Comparison of ENCODE assay signal across 3 worm cellular contexts in genomic region chrII:11724362-11724761, ce11.
TF ChIP-seq lines count a peak whose summit lies in the region.

No protein-coding gene starts in this region.

TF ChIP-seq in whole organism, L1 larva, 84 proteins besides CTCF, POLR2A, EP300 and RAD21 (continued from another document and continues in another):
- TF ChIP-seq zip-4 (GFP tag; optimal IDR thresholded peaks at IDR 0.05; lab: Kevin White, UChicago) (no peak), irx-1 (tag; optimal IDR thresholded peaks at IDR 0.05; lab: Kevin White, UChicago) (peak; percentile 29), nhr-20 (tag; optimal IDR thresholded peaks at IDR 0.05; lab: Kevin White, UChicago) (peak; percentile 77), ceh-90 (tag; optimal IDR thresholded peaks at IDR 0.05; lab: Kevin White, UChicago) (no peak), skn-1 (tag; optimal IDR thresholded peaks at IDR 0.05; lab: Kevin White, UChicago) (peak; percentile 14), lin-35 (GFP tag; optimal IDR thresholded peaks at IDR 0.05; lab: Kevin White, UChicago) (peak; percentile 27 to 52), sox-4 (tag; optimal IDR thresholded peaks at IDR 0.05; lab: Kevin White, UChicago) (no peak), fos-1 (tag; optimal IDR thresholded peaks at IDR 0.05; lab: Kevin White, UChicago) (no peak), aly-2 (tag; optimal IDR thresholded peaks at IDR 0.05; lab: Kevin White, UChicago) (no peak), sptf-1 (tag; optimal IDR thresholded peaks at IDR 0.05; lab: Kevin White, UChicago) (no peak), vab-15 (tag; optimal IDR thresholded peaks at IDR 0.05; lab: Kevin White, UChicago) (no peak), fkh-8 (tag; optimal IDR thresholded peaks at IDR 0.05; lab: Kevin White, UChicago) (no peak), ceh-88 (GFP tag; IDR thresholded peaks at IDR 0.05; lab: Robert Waterston, UW) (no peak), snpc-4 (tag; optimal IDR thresholded peaks at IDR 0.05; lab: Kevin White, UChicago) (no peak), aha-1 (tag; optimal IDR thresholded peaks at IDR 0.05; lab: Kevin White, UChicago) (no peak), isw-1 (GFP tag; IDR thresholded peaks at IDR 0.05; lab: Robert Waterston, UW) (no peak), hlh-4 (tag; optimal IDR thresholded peaks at IDR 0.05; lab: Kevin White, UChicago) (no peak), nhr-28 (tag; optimal IDR thresholded peaks at IDR 0.05; lab: Kevin White, UChicago) (no peak), dsc-1 (tag; optimal IDR thresholded peaks at IDR 0.05; lab: Kevin White, UChicago) (peak; percentile 38), dpl-1 (GFP tag; optimal IDR thresholded peaks at IDR 0.05; lab: Kevin White, UChicago) (peak in 2 of 3 experiments; percentile 4 to 41), unc-86 (tag; optimal IDR thresholded peaks at IDR 0.05; lab: Kevin White, UChicago) (no peak), ces-1 (GFP tag; optimal IDR thresholded peaks at IDR 0.05; lab: Kevin White, UChicago) (peak; percentile 1), nhr-76 (tag; optimal IDR thresholded peaks at IDR 0.05; lab: Kevin White, UChicago) (no peak), nhr-85 (tag; lab: Kevin White, UChicago) (peak; percentile 57), sup-37 (GFP tag; optimal IDR thresholded peaks at IDR 0.05; lab: Kevin White, UChicago) (no peak), elt-2 (tag; optimal IDR thresholded peaks at IDR 0.05; lab: Kevin White, UChicago) (no peak), snu-23 (GFP tag; optimal IDR thresholded peaks at IDR 0.05; lab: Kevin White, UChicago) (peak; percentile 79), ztf-4 (tag; optimal IDR thresholded peaks at IDR 0.05; lab: Kevin White, UChicago) (no peak), tlp-1 (tag; optimal IDR thresholded peaks at IDR 0.05; lab: Kevin White, UChicago) (no peak), nhr-47 (tag; optimal IDR thresholded peaks at IDR 0.05; lab: Kevin White, UChicago) (peak; percentile 50), nhr-71 (tag; optimal IDR thresholded peaks at IDR 0.05; lab: Kevin White, UChicago) (peak; percentile 72), tbx-2 (tag; optimal IDR thresholded peaks at IDR 0.05; lab: Kevin White, UChicago) (peak; percentile 43), Y116A8C.19 (tag; optimal IDR thresholded peaks at IDR 0.05; lab: Kevin White, UChicago; ENCODE audit: borderline replicate concordance) (no peak), lin-14 (GFP tag; optimal IDR thresholded peaks at IDR 0.05; lab: Kevin White, UChicago) (peak; percentile 89), nhr-237 (tag; optimal IDR thresholded peaks at IDR 0.05; lab: Kevin White, UChicago) (no peak), unc-30 (tag; optimal IDR thresholded peaks at IDR 0.05; lab: Kevin White, UChicago) (no peak), rnt-1 (tag; optimal IDR thresholded peaks at IDR 0.05; lab: Kevin White, UChicago) (peak; percentile 39), ceh-63 (GFP tag; optimal IDR thresholded peaks at IDR 0.05; lab: Kevin White, UChicago) (no peak), lsy-2 (tag; optimal IDR thresholded peaks at IDR 0.05; lab: Kevin White, UChicago) (peak; percentile 23 to 44), fkh-10 (GFP tag; optimal IDR thresholded peaks at IDR 0.05; lab: Kevin White, UChicago) (peak; percentile 61), jun-1 (tag; optimal IDR thresholded peaks at IDR 0.05; lab: Kevin White, UChicago) (no peak), nhr-90 (tag; optimal IDR thresholded peaks at IDR 0.05; lab: Kevin White, UChicago; ENCODE audit: poor library complexity) (no peak), nhr-19 (GFP tag; conservative IDR thresholded peaks at IDR 0.05; lab: Robert Waterston, UW) (peak; percentile 61), lin-15B (tag; optimal IDR thresholded peaks at IDR 0.05; lab: Kevin White, UChicago) (no peak), swsn-7 (tag; optimal IDR thresholded peaks at IDR 0.05; lab: Kevin White, UChicago) (peak; percentile 51), nhr-77 (tag; optimal IDR thresholded peaks at IDR 0.05; lab: Kevin White, UChicago) (no peak)

TF ChIP-seq in whole organism, L2 larva, 48 proteins besides CTCF, POLR2A, EP300 and RAD21 (continued from another document):
- TF ChIP-seq R02D3.7 (tag; optimal IDR thresholded peaks at IDR 0.05; lab: Kevin White, UChicago) (no peak), dmd-4 (tag; optimal IDR thresholded peaks at IDR 0.05; lab: Kevin White, UChicago) (no peak), mdl-1 (tag; optimal IDR thresholded peaks at IDR 0.05; lab: Kevin White, UChicago) (peak; percentile 4 to 13), nhr-129 (tag; optimal IDR thresholded peaks at IDR 0.05; lab: Kevin White, UChicago) (peak; percentile 42), F13H6.1 (tag; optimal IDR thresholded peaks at IDR 0.05; lab: Kevin White, UChicago) (peak; percentile 39), fos-1 (tag; optimal IDR thresholded peaks at IDR 0.05; lab: Kevin White, UChicago) (peak; percentile 10), nhr-25 (tag; optimal IDR thresholded peaks at IDR 0.05; lab: Kevin White, UChicago) (peak; percentile 52), unc-39 (tag; optimal IDR thresholded peaks at IDR 0.05; lab: Kevin White, UChicago) (no peak), lin-11 (tag; optimal IDR thresholded peaks at IDR 0.05; lab: Kevin White, UChicago) (no peak), crh-2 (tag; optimal IDR thresholded peaks at IDR 0.05; lab: Kevin White, UChicago) (peak; percentile 64), nhr-21 (tag; optimal IDR thresholded peaks at IDR 0.05; lab: Kevin White, UChicago) (no peak), unc-55 (GFP tag; optimal IDR thresholded peaks at IDR 0.05; lab: Kevin White, UChicago) (peak; percentile 1), elt-1 (tag; optimal IDR thresholded peaks at IDR 0.05; lab: Kevin White, UChicago) (no peak), mbf-1 (tag; optimal IDR thresholded peaks at IDR 0.05; lab: Kevin White, UChicago) (no peak), ama-1 (optimal IDR thresholded peaks at IDR 0.05; lab: Kevin White, UChicago) (no peak), egl-27 (tag; optimal IDR thresholded peaks at IDR 0.05; lab: Kevin White, UChicago) (peak; percentile 41), gmeb-1 (tag; optimal IDR thresholded peaks at IDR 0.05; lab: Kevin White, UChicago) (no peak), skn-1 (tag; optimal IDR thresholded peaks at IDR 0.05; lab: Kevin White, UChicago) (no peak), nhr-10 (tag; optimal IDR thresholded peaks at IDR 0.05; lab: Kevin White, UChicago) (no peak), sma-9 (GFP tag; optimal IDR thresholded peaks at IDR 0.05; lab: Kevin White, UChicago) (peak; percentile 48), sma-9 (tag; optimal IDR thresholded peaks at IDR 0.05; lab: Kevin White, UChicago) (no peak), mab-5 (tag; optimal IDR thresholded peaks at IDR 0.05; lab: Kevin White, UChicago) (peak; percentile 18), nhr-77 (tag; optimal IDR thresholded peaks at IDR 0.05; lab: Kevin White, UChicago) (no peak), lin-39 (tag; optimal IDR thresholded peaks at IDR 0.05; lab: Kevin White, UChicago) (no peak), ztf-1 (GFP tag; conservative IDR thresholded peaks at IDR 0.05; lab: Robert Waterston, UW) (no peak), lin-13 (GFP tag; optimal IDR thresholded peaks at IDR 0.05; lab: Kevin White, UChicago) (peak; percentile 3), nhr-6 (tag; optimal IDR thresholded peaks at IDR 0.05; lab: Kevin White, UChicago) (peak; percentile 26), unc-62 (GFP tag; optimal IDR thresholded peaks at IDR 0.05; lab: Kevin White, UChicago) (no peak), sma-3 (GFP tag; optimal IDR thresholded peaks at IDR 0.05; lab: Kevin White, UChicago) (no peak), nhr-237 (tag; optimal IDR thresholded peaks at IDR 0.05; lab: Kevin White, UChicago) (no peak), nhr-11 (tag; optimal IDR thresholded peaks at IDR 0.05; lab: Kevin White, UChicago) (no peak), Y55F3AM.14 (GFP tag; optimal IDR thresholded peaks at IDR 0.05; lab: Kevin White, UChicago) (no peak), lsy-2 (tag; optimal IDR thresholded peaks at IDR 0.05; lab: Kevin White, UChicago) (peak in 1 of 2 experiments; percentile 65), blmp-1 (tag; optimal IDR thresholded peaks at IDR 0.05; lab: Kevin White, UChicago; ENCODE audit: insufficient read depth) (peak; percentile 8), C34F6.9 (tag; optimal IDR thresholded peaks at IDR 0.05; lab: Kevin White, UChicago) (peak; percentile 80)

TF ChIP-seq in whole organism, L4 larva, 104 proteins besides CTCF, POLR2A, EP300 and RAD21 (continued from another document and continues in another):
- peak; percentile 31 for TF ChIP-seq T20F7.1 (GFP tag; optimal IDR thresholded peaks at IDR 0.05; lab: Kevin White, UChicago)
- no peak for TF ChIP-seq dmd-8 (GFP tag; IDR thresholded peaks at IDR 0.05; lab: Robert Waterston, UW)
- no peak for TF ChIP-seq lin-1 (GFP tag; IDR thresholded peaks at IDR 0.05; lab: Robert Waterston, UW)
- TF ChIP-seq snpc-1.2 (GFP tag; IDR thresholded peaks at IDR 0.05; lab: Robert Waterston, UW) = no peak
- TF ChIP-seq skn-1 (tag; optimal IDR thresholded peaks at IDR 0.05; lab: Kevin White, UChicago) = no peak
- TF ChIP-seq D1046.2 (GFP tag; IDR thresholded peaks at IDR 0.05; lab: Robert Waterston, UW) = no peak
- TF ChIP-seq rbr-2 (tag; optimal IDR thresholded peaks at IDR 0.05; lab: Kevin White, UChicago) = peak; percentile 30
- no peak for TF ChIP-seq gei-8 (GFP tag; optimal IDR thresholded peaks at IDR 0.05; lab: Kevin White, UChicago)
- no peak for TF ChIP-seq nhr-10 (tag; optimal IDR thresholded peaks at IDR 0.05; lab: Kevin White, UChicago)
- no peak for TF ChIP-seq lin-29 (GFP tag; IDR thresholded peaks at IDR 0.05; lab: Robert Waterston, UW)
- no peak for TF ChIP-seq lin-38 (GFP tag; IDR thresholded peaks at IDR 0.05; lab: Robert Waterston, UW)
- peak in 1 of 2 experiments; percentile 92 for TF ChIP-seq unc-62 (GFP tag; optimal IDR thresholded peaks at IDR 0.05 in 1 of 2; lab: Kevin White, UChicago)
- TF ChIP-seq unc-62 (tag; optimal IDR thresholded peaks at IDR 0.05; lab: Kevin White, UChicago) = no peak
- TF ChIP-seq daf-16 (GFP tag; optimal IDR thresholded peaks at IDR 0.05; lab: Kevin White, UChicago) = no peak
- no peak for TF ChIP-seq daf-16 (tag; optimal IDR thresholded peaks at IDR 0.05; lab: Kevin White, UChicago)
- TF ChIP-seq tag-97 (GFP tag; IDR thresholded peaks at IDR 0.05; lab: Robert Waterston, UW) = no peak
- TF ChIP-seq zip-11 (GFP tag; IDR thresholded peaks at IDR 0.05; lab: Robert Waterston, UW) = no peak
- TF ChIP-seq zag-1 (tag; optimal IDR thresholded peaks at IDR 0.05; lab: Kevin White, UChicago) = no peak
- no peak for TF ChIP-seq egl-43 (GFP tag; IDR thresholded peaks at IDR 0.05; lab: Robert Waterston, UW)
- TF ChIP-seq nhr-25 (tag; optimal IDR thresholded peaks at IDR 0.05; lab: Kevin White, UChicago; ENCODE audit: borderline replicate concordance, insufficient read depth) = no peak
- no peak for TF ChIP-seq lin-15B (tag; optimal IDR thresholded peaks at IDR 0.05; lab: Kevin White, UChicago)
- TF ChIP-seq ctbp-1 (GFP tag; IDR thresholded peaks at IDR 0.05; lab: Robert Waterston, UW) = peak; percentile 61; the same call in 1 of the 2 replicates
- TF ChIP-seq mxl-3 (GFP tag; optimal IDR thresholded peaks at IDR 0.05; lab: Kevin White, UChicago) = no peak
- no peak for TF ChIP-seq Y48G9A.11 (GFP tag; IDR thresholded peaks at IDR 0.05; lab: Robert Waterston, UW)
- TF ChIP-seq nhr-237 (tag; optimal IDR thresholded peaks at IDR 0.05; lab: Kevin White, UChicago) = no peak
- no peak for TF ChIP-seq php-3 (GFP tag; IDR thresholded peaks at IDR 0.05; lab: Robert Waterston, UW)
- peak; percentile 36 to 55 for TF ChIP-seq mdl-1 (tag; optimal IDR thresholded peaks at IDR 0.05; lab: Kevin White, UChicago)
- TF ChIP-seq lir-3 (tag; optimal IDR thresholded peaks at IDR 0.05; lab: Kevin White, UChicago) = no peak
- TF ChIP-seq F44E2.7 (GFP tag; IDR thresholded peaks at IDR 0.05; lab: Robert Waterston, UW) = no peak
- TF ChIP-seq dmd-6 (GFP tag; IDR thresholded peaks at IDR 0.05; lab: Robert Waterston, UW) = peak; percentile 28; the same call in 1 of the 2 replicates
- TF ChIP-seq ZK337.2 (GFP tag; IDR thresholded peaks at IDR 0.05; lab: Robert Waterston, UW) = no peak
- TF ChIP-seq ceh-28 (tag; optimal IDR thresholded peaks at IDR 0.05; lab: Kevin White, UChicago) = no peak
- TF ChIP-seq dmd-9 (GFP tag; IDR thresholded peaks at IDR 0.05; lab: Robert Waterston, UW) = no peak
- TF ChIP-seq daf-12 (tag; optimal IDR thresholded peaks at IDR 0.05; lab: Kevin White, UChicago) = no peak
- no peak for TF ChIP-seq pqm-1 (tag; optimal IDR thresholded peaks at IDR 0.05; lab: Kevin White, UChicago)
- TF ChIP-seq mep-1 (tag; optimal IDR thresholded peaks at IDR 0.05; lab: Kevin White, UChicago) = peak; percentile 65
- TF ChIP-seq lsy-2 (tag; optimal IDR thresholded peaks at IDR 0.05; lab: Kevin White, UChicago) = peak in 1 of 2 experiments; percentile 75
- TF ChIP-seq hlh-30 (tag; optimal IDR thresholded peaks at IDR 0.05; lab: Kevin White, UChicago; ENCODE audit: insufficient read depth) = peak; percentile 50
- TF ChIP-seq arid-1 (GFP tag; conservative IDR thresholded peaks at IDR 0.05; lab: Robert Waterston, UW) = no peak
- TF ChIP-seq hmg-1.1 (GFP tag; IDR thresholded peaks at IDR 0.05; lab: Robert Waterston, UW) = peak; percentile 49; the same call in 1 of the 2 replicates
- TF ChIP-seq nhr-48 (tag; optimal IDR thresholded peaks at IDR 0.05; lab: Kevin White, UChicago) = no peak
- TF ChIP-seq Y105C5A.15 (GFP tag; IDR thresholded peaks at IDR 0.05; lab: Robert Waterston, UW) = no peak
- TF ChIP-seq aha-1 (tag; lab: Kevin White, UChicago) = peak; percentile 100
- TF ChIP-seq unc-130 (GFP tag; optimal IDR thresholded peaks at IDR 0.05; lab: Kevin White, UChicago) = no peak
- TF ChIP-seq dve-1 (tag; optimal IDR thresholded peaks at IDR 0.05; lab: Kevin White, UChicago; ENCODE audit: insufficient read depth) = no peak
- peak; percentile 50; the same call in 1 of the 2 replicates for TF ChIP-seq ceh-20 (GFP tag; IDR thresholded peaks at IDR 0.05; lab: Robert Waterston, UW)
- no peak for TF ChIP-seq ces-1 (GFP tag; optimal IDR thresholded peaks at IDR 0.05; lab: Kevin White, UChicago)
- TF ChIP-seq F37D6.2 (tag; optimal IDR thresholded peaks at IDR 0.05; lab: Kevin White, UChicago) = peak; percentile 2
- no peak for TF ChIP-seq nhr-102 (tag; optimal IDR thresholded peaks at IDR 0.05; lab: Kevin White, UChicago)
- no peak for TF ChIP-seq ceh-82 (tag; optimal IDR thresholded peaks at IDR 0.05; lab: Kevin White, UChicago)
- TF ChIP-seq fkh-10 (GFP tag; optimal IDR thresholded peaks at IDR 0.05; lab: Kevin White, UChicago) = no peak
- no peak for TF ChIP-seq nhr-6 (tag; optimal IDR thresholded peaks at IDR 0.05; lab: Kevin White, UChicago)
- TF ChIP-seq nhr-41 (GFP tag; IDR thresholded peaks at IDR 0.05; lab: Robert Waterston, UW) = no peak
- no peak for TF ChIP-seq nhr-111 (GFP tag; optimal IDR thresholded peaks at IDR 0.05; lab: Kevin White, UChicago)
- no peak for TF ChIP-seq ceh-32 (tag; optimal IDR thresholded peaks at IDR 0.05; lab: Kevin White, UChicago; ENCODE audit: poor library complexity)
- no peak for TF ChIP-seq madf-9 (GFP tag; conservative IDR thresholded peaks at IDR 0.05; lab: Robert Waterston, UW)
- TF ChIP-seq F49E8.2 (tag; optimal IDR thresholded peaks at IDR 0.05; lab: Kevin White, UChicago; ENCODE audit: borderline replicate concordance) = no peak
- TF ChIP-seq set-16 (GFP tag; IDR thresholded peaks at IDR 0.05; lab: Robert Waterston, UW) = no peak
- TF ChIP-seq nhr-28 (tag; optimal IDR thresholded peaks at IDR 0.05; lab: Kevin White, UChicago) = peak; percentile 44
- peak; percentile 53 for TF ChIP-seq hlh-11 (tag; optimal IDR thresholded peaks at IDR 0.05; lab: Kevin White, UChicago)
- no peak for TF ChIP-seq R02D3.7 (tag; optimal IDR thresholded peaks at IDR 0.05; lab: Kevin White, UChicago)
- TF ChIP-seq zfp-2 (tag; optimal IDR thresholded peaks at IDR 0.05; lab: Kevin White, UChicago) = no peak
- no peak for TF ChIP-seq madf-5 (GFP tag; IDR thresholded peaks at IDR 0.05; lab: Robert Waterston, UW)
- TF ChIP-seq jun-1 (tag; optimal IDR thresholded peaks at IDR 0.05; lab: Kevin White, UChicago) = no peak
- no peak for TF ChIP-seq aly-2 (tag; optimal IDR thresholded peaks at IDR 0.05; lab: Kevin White, UChicago)
- no peak for TF ChIP-seq ztf-11 (tag; optimal IDR thresholded peaks at IDR 0.05; lab: Kevin White, UChicago)
- TF ChIP-seq lim-7 (GFP tag; IDR thresholded peaks at IDR 0.05; lab: Robert Waterston, UW) = no peak
- peak; percentile 36 for TF ChIP-seq lin-13 (GFP tag; optimal IDR thresholded peaks at IDR 0.05; lab: Kevin White, UChicago)
